Fruit fly (Drosophila melanogaster): ENCODE measurements around the gene CG14292.

DNA sequence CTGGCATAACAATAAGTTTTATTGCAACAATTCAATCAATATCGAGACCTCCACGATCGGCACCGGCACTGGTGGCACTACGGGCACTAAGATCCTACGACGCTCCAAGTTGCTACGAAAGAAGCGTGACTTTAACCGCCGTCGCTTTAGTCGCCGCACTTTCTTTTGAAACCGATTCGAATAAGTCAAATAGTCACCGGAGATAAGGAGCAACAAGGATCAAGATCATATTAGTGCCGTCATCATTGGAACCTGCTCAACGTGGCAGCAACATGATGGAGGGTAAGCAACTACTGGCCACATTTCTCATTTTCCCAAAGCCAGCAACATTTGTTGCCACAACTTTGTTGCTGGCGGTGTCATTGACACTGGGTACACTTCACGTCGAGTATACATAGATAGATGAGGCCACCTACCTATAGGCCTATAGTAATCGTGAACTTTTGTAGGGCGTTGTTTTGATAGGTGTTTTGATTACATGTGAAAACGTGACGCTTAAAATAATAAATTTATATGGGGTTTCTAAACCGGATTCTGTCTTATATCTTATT is 10.3 kb upstream of the CG14292 start:
- TF ChIP-seq Clk (GFP tag; optimal IDR thresholded peaks at IDR 0.05) (no peak), Hr96 (GFP tag; optimal IDR thresholded peaks at IDR 0.05) (no peak)
